Fruit fly (Drosophila melanogaster) whole organism, embryonic: Measurements from ENCODE around the gene papi.

Experiments used
- B-H2 ChIP-seq: fragments of 200-800 bp; sonication (Bioruptor generic); optimal IDR thresholded peaks from 2 replicates; lab custom pipeline; 2018; ENCODE audit warnings: missing biosample characterization, mild to moderate bottlenecking, missing genetic modification characterization
- CG11560 ChIP-seq: fragments of 200-800 bp; sonication (Bioruptor generic); IDR thresholded peaks from 3 replicates; pipeline ENCODE4 v1.3.6; 2022; ENCODE audit warnings: missing biosample characterization, missing genetic modification characterization
- CG11695 ChIP-seq: fragments of 200-800 bp; sonication (Bioruptor generic); IDR thresholded peaks from 3 replicates; pipeline ENCODE4 v1.3.6; 2022; ENCODE audit warnings: missing biosample characterization, missing genetic modification characterization
- CG12744 ChIP-seq: fragments of 200-800 bp; sonication (Bioruptor generic); optimal IDR thresholded peaks from 2 replicates; lab custom pipeline; 2016; ENCODE audit warnings: missing biosample characterization, missing genetic modification characterization
- CG13894 ChIP-seq: fragments of 200-800 bp; sonication (Bioruptor generic); optimal IDR thresholded peaks from 3 replicates; lab custom pipeline; 2018; ENCODE audit warnings: missing biosample characterization, mild to moderate bottlenecking, missing genetic modification characterization, moderate library complexity
- CG14710 ChIP-seq: fragments of 200-800 bp; sonication (Bioruptor generic); optimal IDR thresholded peaks from 3 replicates; lab custom pipeline; 2019; ENCODE audit warnings: missing biosample characterization, mild to moderate bottlenecking, missing genetic modification characterization, moderate library complexity
- CG17385 ChIP-seq: fragments of 200-800 bp; sonication (Bioruptor generic); optimal IDR thresholded peaks from 3 replicates; lab custom pipeline; 2018; ENCODE audit warnings: missing biosample characterization, mild to moderate bottlenecking, missing genetic modification characterization
- CG1792 ChIP-seq: fragments of 200-800 bp; sonication (Bioruptor generic); optimal IDR thresholded peaks from 2 replicates; lab custom pipeline; 2016; ENCODE audit warnings: missing biosample characterization, missing genetic modification characterization
- CG18011 ChIP-seq: fragments of 200-800 bp; sonication (Bioruptor generic); optimal IDR thresholded peaks from 2 replicates; lab custom pipeline; 2017; ENCODE audit warnings: missing biosample characterization, missing genetic modification characterization, mild to moderate bottlenecking, moderate library complexity, missing genotype
- CG18764 ChIP-seq: fragments of 200-800 bp; sonication (Bioruptor generic); optimal IDR thresholded peaks from 3 replicates; lab custom pipeline; 2016; ENCODE audit warnings: missing biosample characterization, missing genetic modification characterization
- CG2129 ChIP-seq: fragments of 200-800 bp; sonication (Bioruptor generic); IDR thresholded peaks from 2 replicates; pipeline ENCODE4 v1.3.6; 2022; ENCODE audit warnings: missing biosample characterization, missing genetic modification characterization; ENCODE audit not compliant: partially characterized antibody
- CG2202 ChIP-seq: fragments of 200-800 bp; sonication (Bioruptor generic); optimal IDR thresholded peaks from 2 replicates; lab custom pipeline; 2018; ENCODE audit warnings: missing biosample characterization, mild to moderate bottlenecking, missing genetic modification characterization
- CG2875 ChIP-seq: fragments of 200-800 bp; sonication (Bioruptor generic); optimal IDR thresholded peaks from 2 replicates; lab custom pipeline; 2017; ENCODE audit warnings: missing biosample characterization, mild to moderate bottlenecking, missing genetic modification characterization, missing genetic modification reagents
- CG32767 ChIP-seq: fragments of 200-800 bp; sonication (Bioruptor generic); IDR thresholded peaks from 2 replicates; pipeline ENCODE4 v1.3.6; 2022; ENCODE audit warnings: missing biosample characterization, missing genetic modification characterization
- CG3726 ChIP-seq: fragments of 200-800 bp; sonication (Bioruptor generic); IDR thresholded peaks from 3 replicates; pipeline ENCODE4, ENCODE4 v1.3.6; 2022; ENCODE audit warnings: missing biosample characterization, missing genetic modification characterization
- CG4360 ChIP-seq: fragments of 200-800 bp; sonication (Bioruptor generic); IDR thresholded peaks from 2 replicates; pipeline ENCODE4 v1.3.6; 2022; ENCODE audit warnings: missing biosample characterization, missing genetic modification characterization
- CG4424 ChIP-seq: fragments of 200-800 bp; sonication (Bioruptor generic); optimal IDR thresholded peaks from 3 replicates; lab custom pipeline; 2016; ENCODE audit warnings: missing biosample characterization, missing genetic modification characterization
- CG8290 ChIP-seq, 3 experiments: fragments of 200-800 bp; sonication (Bioruptor generic); optimal IDR thresholded peaks; 2 replicates each; lab custom pipeline; 2016 to 2019; ENCODE audit warnings: missing biosample characterization in 3 of 3, missing genetic modification characterization in 3 of 3, mild to moderate bottlenecking in 2 of 3, moderate library complexity in 1 of 3
- CG8924 ChIP-seq: fragments of 200-800 bp; optimal IDR thresholded peaks from 3 replicates; lab custom pipeline; 2019; ENCODE audit warnings: missing biosample characterization, mild to moderate bottlenecking, missing genetic modification characterization, moderate library complexity
- CG9215 ChIP-seq: fragments of 200-800 bp; sonication (Bioruptor generic); IDR thresholded peaks from 2 replicates; pipeline ENCODE4 v1.3.6; 2022; ENCODE audit warnings: missing biosample characterization, missing genetic modification characterization
- Deaf1 ChIP-seq: fragments of 200-800 bp; optimal IDR thresholded peaks from 3 replicates; lab custom pipeline; 2019; ENCODE audit warnings: missing biosample characterization, mild to moderate bottlenecking, missing genetic modification characterization, moderate library complexity
- Dfd ChIP-seq, 2 experiments: fragments of >200 bp; optimal IDR thresholded peaks; 2 replicates each; lab custom pipeline; 2017; ENCODE audit warnings: missing biosample characterization in 2 of 2, missing genetic modification characterization in 2 of 2
- Doc2 ChIP-seq: fragments of 200-800 bp; sonication (Bioruptor generic); IDR thresholded peaks from 2 replicates; pipeline ENCODE4 v1.3.6; 2022; ENCODE audit warnings: missing biosample characterization, missing genetic modification characterization
- Doc3 ChIP-seq: fragments of 200-800 bp; sonication (Bioruptor generic); IDR thresholded peaks from 3 replicates; pipeline ENCODE4 v1.3.6; 2022; ENCODE audit warnings: missing biosample characterization, missing genetic modification characterization; ENCODE audit not compliant: partially characterized antibody
- Gug ChIP-seq: fragments of 200-800 bp; sonication (Bioruptor generic); IDR thresholded peaks from 4 replicates; pipeline ENCODE4 v1.3.6; 2022; ENCODE audit warnings: missing biosample characterization, missing genetic modification characterization
- HLH4C ChIP-seq: fragments of 200-800 bp; sonication (Bioruptor generic); IDR thresholded peaks from 3 replicates; pipeline ENCODE4 v1.3.6; 2022; ENCODE audit warnings: missing biosample characterization, missing genetic modification characterization; ENCODE audit not compliant: partially characterized antibody
- Mad ChIP-seq: fragments of 200-800 bp; sonication (Bioruptor generic); optimal IDR thresholded peaks from 2 replicates; lab custom pipeline; 2016; ENCODE audit warnings: missing biosample characterization, missing genetic modification characterization
- Mrtf ChIP-seq: fragments of 200-800 bp; sonication (Bioruptor generic); IDR thresholded peaks from 3 replicates; pipeline ENCODE4 v1.3.6; 2022; ENCODE audit warnings: missing biosample characterization, missing genetic modification characterization
- Oli ChIP-seq: fragments of 200-800 bp; sonication (Bioruptor generic); optimal IDR thresholded peaks from 2 replicates; lab custom pipeline; 2018; ENCODE audit warnings: missing biosample characterization, mild to moderate bottlenecking, missing genetic modification characterization, moderate library complexity
- Poxn ChIP-seq: fragments of 200-800 bp; sonication (Bioruptor generic); IDR thresholded peaks from 2 replicates; pipeline ENCODE4 v1.3.6; 2022; ENCODE audit warnings: missing biosample characterization, missing genetic modification characterization
- Sox100B ChIP-seq: fragments of 200-800 bp; sonication (Bioruptor generic); optimal IDR thresholded peaks from 3 replicates; lab custom pipeline; 2018; ENCODE audit warnings: missing biosample characterization, mild to moderate bottlenecking, missing genetic modification characterization
- Sry-β ChIP-seq: fragments of 200-800 bp; sonication (Bioruptor generic); optimal IDR thresholded peaks from 2 replicates; lab custom pipeline; 2018; ENCODE audit warnings: missing biosample characterization, mild to moderate bottlenecking, missing genetic modification characterization, moderate library complexity
- Ssrp ChIP-seq: fragments of 200-800 bp; sonication (Bioruptor generic); optimal IDR thresholded peaks from 2 replicates; lab custom pipeline; 2018; ENCODE audit warnings: missing biosample characterization, mild to moderate bottlenecking, missing genetic modification characterization, moderate library complexity
- Xrp1 ChIP-seq: fragments of 200-800 bp; sonication (Bioruptor generic); IDR thresholded peaks from 2 replicates; pipeline ENCODE4 v1.3.6; 2022; ENCODE audit warnings: missing biosample characterization, missing genetic modification characterization
- bigmax ChIP-seq: fragments of 200-800 bp; sonication (Bioruptor generic); optimal IDR thresholded peaks from 2 replicates; lab custom pipeline; 2018; ENCODE audit warnings: missing biosample characterization, mild to moderate bottlenecking, missing genetic modification characterization
- corto ChIP-seq: fragments of 200-800 bp; sonication (Bioruptor generic); optimal IDR thresholded peaks from 2 replicates; lab custom pipeline; 2016; ENCODE audit warnings: missing biosample characterization, mild to moderate bottlenecking, missing genetic modification characterization, moderate library complexity
- hbn ChIP-seq: fragments of 200-800 bp; sonication (Bioruptor generic); IDR thresholded peaks from 2 replicates; pipeline ENCODE4 v1.3.6; 2022; ENCODE audit warnings: missing biosample characterization, missing genetic modification characterization; ENCODE audit not compliant: partially characterized antibody
- jigr1 ChIP-seq: fragments of 200-800 bp; sonication (Bioruptor generic); IDR thresholded peaks from 3 replicates; pipeline ENCODE4 v1.3.6; 2022; ENCODE audit warnings: missing biosample characterization, missing genetic modification characterization
- jumu ChIP-seq: fragments of 200-800 bp; sonication (Bioruptor generic); optimal IDR thresholded peaks from 3 replicates; lab custom pipeline; 2016; ENCODE audit warnings: missing biosample characterization, missing genetic modification characterization
- mirr ChIP-seq: fragments of 200-800 bp; sonication (Bioruptor generic); optimal IDR thresholded peaks from 3 replicates; lab custom pipeline; 2018; ENCODE audit warnings: missing biosample characterization, mild to moderate bottlenecking, missing genetic modification characterization
- nom ChIP-seq: fragments of 200-800 bp; sonication (Bioruptor generic); optimal IDR thresholded peaks from 2 replicates; lab custom pipeline; 2017; ENCODE audit warnings: missing biosample characterization, missing genetic modification characterization, mild to moderate bottlenecking, moderate library complexity, missing genetic modification reagents
- org-1 ChIP-seq: fragments of 200-800 bp; sonication (Bioruptor generic); optimal IDR thresholded peaks from 2 replicates; lab custom pipeline; 2017; ENCODE audit warnings: missing biosample characterization, missing genetic modification characterization
- otp ChIP-seq: fragments of 200-800 bp; sonication (Bioruptor generic); IDR thresholded peaks from 3 replicates; pipeline ENCODE4, ENCODE4 v1.3.6; 2022; ENCODE audit warnings: missing biosample characterization, missing genetic modification characterization
- sisA ChIP-seq: fragments of 200-800 bp; sonication (Bioruptor generic); IDR thresholded peaks from 2 replicates; pipeline ENCODE4 v1.3.6; 2022; ENCODE audit warnings: missing biosample characterization, missing genetic modification characterization
- sob ChIP-seq: fragments of 200-800 bp; sonication (Bioruptor generic); IDR thresholded peaks from 2 replicates; pipeline ENCODE4 v1.3.6; 2022; ENCODE audit warnings: missing biosample characterization, missing genetic modification characterization
- sug ChIP-seq: fragments of 200-800 bp; optimal IDR thresholded peaks from 2 replicates; lab custom pipeline; 2019; ENCODE audit warnings: missing biosample characterization, mild to moderate bottlenecking, missing genetic modification characterization, moderate library complexity
- trem ChIP-seq: fragments of 200-800 bp; optimal IDR thresholded peaks from 3 replicates; lab custom pipeline; 2019; ENCODE audit warnings: missing biosample characterization, mild to moderate bottlenecking, missing genetic modification characterization, moderate library complexity
- wdn ChIP-seq: fragments of 200-800 bp; sonication (Bioruptor generic); IDR thresholded peaks from 2 replicates; pipeline ENCODE4 v1.3.6; 2022; ENCODE audit warnings: missing biosample characterization, missing genetic modification characterization
- zen2 ChIP-seq: fragments of 200-800 bp; sonication (Bioruptor generic); IDR thresholded peaks from 3 replicates; pipeline ENCODE4 v1.3.6; 2022; ENCODE audit warnings: missing biosample characterization, missing genetic modification characterization; ENCODE audit not compliant: partially characterized antibody

papi gene

DNA sequence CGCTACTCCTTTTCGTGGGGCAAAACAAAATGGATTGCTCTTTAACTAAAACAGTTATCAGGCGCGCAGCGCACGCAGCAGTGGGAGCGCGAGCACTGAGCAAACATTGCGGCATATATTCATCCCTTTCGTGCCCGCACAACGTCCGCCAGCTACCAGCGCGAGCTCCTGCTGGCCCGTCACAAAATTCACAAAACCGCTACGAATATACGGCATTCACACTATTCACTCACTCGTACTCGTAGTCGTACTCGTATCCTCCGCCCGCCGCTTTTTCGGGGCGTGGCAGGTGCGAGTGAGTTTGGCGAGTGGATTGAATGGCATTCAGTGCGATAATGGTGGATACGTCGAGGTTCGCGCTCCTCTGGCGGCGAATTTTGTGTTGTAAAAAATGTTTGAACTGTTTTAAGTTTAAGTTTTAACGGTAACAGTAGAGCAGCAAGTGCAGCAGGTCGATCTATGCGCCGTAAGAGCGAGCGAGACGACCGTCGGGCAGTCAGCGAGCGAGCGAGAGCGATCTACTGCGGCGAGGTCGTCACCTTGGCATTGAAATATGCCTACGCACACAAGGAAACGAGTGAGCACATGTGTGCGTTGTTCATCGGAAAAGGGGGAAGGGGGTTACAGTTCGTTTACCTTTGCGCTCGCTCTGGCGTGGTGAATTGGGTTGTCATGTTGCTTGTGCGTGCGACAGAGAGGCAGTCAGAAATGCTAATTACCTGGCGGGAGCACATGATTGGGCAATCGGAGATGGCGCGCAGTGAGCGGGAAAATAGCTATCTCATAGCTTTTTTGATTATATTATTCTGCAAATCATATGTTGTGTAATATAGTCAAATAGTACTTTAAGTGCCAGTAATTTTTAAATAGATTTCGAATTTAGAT, 23.7 kb upstream of the papi start (continued):
- TF ChIP-seq Deaf1 (tag; lab: Kevin White, UChicago) (peak; percentile 92), wdn (GFP tag; lab: Robert Waterston, UW) (no peak), otp (no peak), CG17385 (GFP tag; lab: Kevin White, UChicago) (peak; percentile 3), hbn (no peak), CG14710 (peak; percentile 38), Mrtf (GFP tag; lab: Robert Waterston, UW) (no peak), CG32767 (GFP tag; lab: Robert Waterston, UW) (no peak), trem (peak; percentile 17), CG2202 (no peak), Doc2 (GFP tag; lab: Robert Waterston, UW) (no peak), CG3726 (GFP tag; lab: Robert Waterston, UW) (no peak), Poxn (GFP tag; lab: Robert Waterston, UW) (no peak), sug (tag; lab: Kevin White, UChicago) (peak; percentile 88), zen2 (no peak), Sry-β (GFP tag; lab: Kevin White, UChicago) (peak; percentile 97), corto (peak; percentile 2), CG8924 (tag; lab: Kevin White, UChicago) (peak; percentile 35), CG11560 (tag; lab: Robert Waterston, UW) (no peak), CG18011 (GFP tag; lab: Kevin White, UChicago) (no peak), Sox100B (GFP tag; lab: Kevin White, UChicago) (peak; percentile 38), CG11695 (GFP tag; lab: Robert Waterston, UW) (no peak), Ssrp (peak; percentile 35), jigr1 (GFP tag; lab: Robert Waterston, UW) (no peak), sob (no peak), Mad (GFP tag; lab: Kevin White, UChicago) (no peak), CG4360 (GFP tag; lab: Robert Waterston, UW) (no peak), Dfd (GFP tag; optimal IDR thresholded peaks at IDR 0.05; lab: Kevin White, UChicago) (no peak), Gug (peak; percentile 8; the same call in 1 of the 4 replicates), HLH4C (no peak), jumu (GFP tag; lab: Kevin White, UChicago) (no peak), CG2875 (GFP tag; lab: Kevin White, UChicago) (peak; percentile 55), CG8290 (GFP tag; optimal IDR thresholded peaks at IDR 0.05; lab: Kevin White, UChicago) (no peak), CG8290 (tag; optimal IDR thresholded peaks at IDR 0.05; lab: Kevin White, UChicago) (peak; percentile 63 to 89), Oli (tag; lab: Kevin White, UChicago) (peak; percentile 60), bigmax (GFP tag; lab: Kevin White, UChicago) (no peak), sisA (GFP tag; lab: Robert Waterston, UW) (no peak), Doc3 (no peak), Xrp1 (GFP tag; lab: Robert Waterston, UW) (no peak), mirr (GFP tag; lab: Kevin White, UChicago) (peak; percentile 86), CG9215 (no peak), CG18764 (GFP tag; lab: Kevin White, UChicago) (peak; percentile 4), CG2129 (GFP tag; lab: Robert Waterston, UW) (no peak), org-1 (GFP tag; lab: Kevin White, UChicago) (peak; percentile 5), nom (peak; percentile 41), CG12744 (GFP tag; lab: Kevin White, UChicago) (peak; percentile 47), CG13894 (tag; lab: Kevin White, UChicago) (peak; percentile 93), CG1792 (GFP tag; lab: Kevin White, UChicago) (peak; percentile 20), CG4424 (GFP tag; lab: Kevin White, UChicago) (peak; percentile 65), B-H2 (GFP tag; lab: Kevin White, UChicago) (peak; percentile 53)
